Fruit fly (Drosophila melanogaster): Measurements from ENCODE around the gene Pka-R1.

Pka-R1 gene

DNA sequence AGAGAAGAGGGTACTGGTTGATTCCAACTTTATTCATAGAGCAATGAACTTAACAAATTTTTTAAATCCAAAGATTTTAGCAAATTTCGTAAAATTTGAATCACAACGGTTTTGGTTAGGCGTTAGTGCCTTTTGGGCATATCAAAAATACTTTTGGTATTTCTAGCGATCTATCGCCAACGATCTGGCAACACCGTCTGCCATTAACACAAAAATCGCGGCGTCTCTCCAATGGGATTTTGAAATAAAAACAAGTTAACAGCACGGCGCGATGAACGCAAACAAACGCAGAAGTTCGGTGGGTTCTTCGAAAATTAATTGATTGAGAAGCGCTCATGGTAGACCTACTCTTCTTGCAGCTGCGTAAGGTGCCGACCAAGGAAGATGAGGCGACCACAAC is 15.7 kb upstream of the Pka-R1 start, which contains the start of gene Spc105R (continued):
- TF ChIP-seq Sry-δ (GFP tag; optimal IDR thresholded peaks at IDR 0.05) (peak; percentile 62), gt (GFP tag; IDR thresholded peaks at IDR 0.05) (no peak), CG17829 (tag; optimal IDR thresholded peaks at IDR 0.05) (peak; percentile 26), eve (GFP tag; optimal IDR thresholded peaks at IDR 0.05) (no peak), Bteb2 (GFP tag; optimal IDR thresholded peaks at IDR 0.05) (no peak), fu2 (GFP tag; optimal IDR thresholded peaks at IDR 0.05) (no peak), MESR4 (GFP tag; optimal IDR thresholded peaks at IDR 0.05) (peak; percentile 41), Ets97D (GFP tag; optimal IDR thresholded peaks at IDR 0.05) (peak; percentile 86), Myb (GFP tag; optimal IDR thresholded peaks at IDR 0.05) (peak; percentile 99), Bgb (GFP tag; IDR thresholded peaks at IDR 0.05; ENCODE audit: partially characterized antibody) (peak; percentile 23; the same call in 1 of the 2 replicates), Sin3A (optimal IDR thresholded peaks at IDR 0.05) (peak; percentile 47), Scr (GFP tag; IDR thresholded peaks at IDR 0.05; ENCODE audit: partially characterized antibody) (peak; percentile 39), CG7556 (GFP tag; optimal IDR thresholded peaks at IDR 0.05) (no peak), CG10543 (GFP tag; optimal IDR thresholded peaks at IDR 0.05) (no peak), CG17802 (tag; optimal IDR thresholded peaks at IDR 0.05) (no peak), CG8359 (GFP tag; optimal IDR thresholded peaks at IDR 0.05; ENCODE audit: borderline replicate concordance) (peak; percentile 22), luna (GFP tag; optimal IDR thresholded peaks at IDR 0.05) (no peak), C15 (GFP tag; IDR thresholded peaks at IDR 0.05) (no peak), CG11560 (tag; IDR thresholded peaks at IDR 0.05) (no peak), CG6254 (GFP tag; optimal IDR thresholded peaks at IDR 0.05) (no peak), cad (GFP tag; optimal IDR thresholded peaks at IDR 0.05) (no peak), ap (GFP tag; IDR thresholded peaks at IDR 0.05) (no peak), CG1603 (tag; optimal IDR thresholded peaks at IDR 0.05) (peak; percentile 80), p53 (GFP tag; optimal IDR thresholded peaks at IDR 0.05) (no peak), Mes4 (GFP tag; optimal IDR thresholded peaks at IDR 0.05) (no peak), CkIIα-i1 (GFP tag; IDR thresholded peaks at IDR 0.05) (no peak), row (GFP tag; IDR thresholded peaks at IDR 0.05) (no peak; the same call in 2 of the 3 replicates), CG34224 (GFP tag; IDR thresholded peaks at IDR 0.05; ENCODE audit: partially characterized antibody) (0 out of 3 replicates have a peak, but pooled peaks have one; percentile 29)

DNA sequence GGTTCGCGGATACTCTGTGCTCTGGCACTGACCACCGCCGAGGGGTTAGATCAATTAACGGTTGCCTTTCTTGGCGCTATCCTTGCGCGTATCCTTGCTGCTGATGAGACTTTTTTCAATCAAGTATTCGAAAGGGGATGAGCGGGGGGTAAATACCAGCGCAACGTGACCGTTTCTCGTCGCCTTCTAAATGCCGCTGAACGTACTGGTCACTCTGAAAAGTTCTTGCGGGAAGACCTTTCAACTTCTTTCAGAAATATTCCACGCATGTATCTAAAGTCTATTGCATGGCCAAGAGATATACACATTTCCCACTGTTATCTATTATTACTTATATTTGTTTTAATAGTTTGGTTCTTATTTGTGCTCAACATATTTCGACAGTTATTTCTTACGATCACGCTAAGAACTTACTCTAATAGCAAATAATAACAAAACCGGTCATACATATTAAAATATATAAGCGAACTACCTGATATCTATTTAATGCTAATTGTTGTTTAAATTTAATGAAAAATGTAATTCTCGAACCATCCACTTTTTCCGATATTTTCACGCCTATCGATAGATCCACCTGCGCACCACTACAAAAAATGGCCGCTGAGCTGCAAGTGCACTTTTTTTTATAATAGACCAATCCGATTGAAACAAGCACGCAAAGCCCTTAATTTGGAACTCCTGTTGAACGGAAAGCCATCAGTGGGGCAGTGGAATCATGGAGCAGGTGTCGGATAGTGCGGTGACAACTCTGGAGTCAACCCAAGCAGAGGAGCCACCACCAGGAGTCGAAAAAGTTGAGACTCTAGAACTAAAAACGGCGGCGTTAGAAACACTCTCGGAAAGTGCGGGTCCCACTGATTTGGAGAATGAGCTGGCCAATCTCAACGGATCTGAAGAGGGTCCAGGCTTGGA is 6.6 kb upstream of the Pka-R1 start, which contains the start of the genes CG3634 and HIPP1:
TSS of gene CG3634 (minus strand) at position 185 of the 912 bp plus-strand sequence.
TSS of gene HIPP1 (plus strand) at position 582 of the 912 bp plus-strand sequence.
- TF ChIP-seq Jarid2 (GFP tag; optimal IDR thresholded peaks at IDR 0.05), result no peak
- TF ChIP-seq nau (GFP tag; optimal IDR thresholded peaks at IDR 0.05), result no peak
- no peak for TF ChIP-seq fru (optimal IDR thresholded peaks at IDR 0.05)
- TF ChIP-seq sug (tag; optimal IDR thresholded peaks at IDR 0.05), result no peak
- TF ChIP-seq CG32772 (GFP tag; IDR thresholded peaks at IDR 0.05), result peak; percentile 44; the same call in 1 of the 2 replicates
- TF ChIP-seq Trl (optimal IDR thresholded peaks at IDR 0.05), result no peak
- TF ChIP-seq Trl (GFP tag; optimal IDR thresholded peaks at IDR 0.05), result no peak
- no peak for TF ChIP-seq CG42726 (GFP tag; IDR thresholded peaks at IDR 0.05; ENCODE audit: partially characterized antibody)
- TF ChIP-seq CG14860 (GFP tag; IDR thresholded peaks at IDR 0.05; ENCODE audit: partially characterized antibody), result peak; percentile 42; the same call in 2 of the 3 replicates
- no peak for TF ChIP-seq Ravus (GFP tag; IDR thresholded peaks at IDR 0.05)
- no peak for TF ChIP-seq CG32532 (GFP tag; IDR thresholded peaks at IDR 0.05)
- no peak for TF ChIP-seq Blimp-1 (GFP tag; optimal IDR thresholded peaks at IDR 0.05)
- peak; percentile 76 for TF ChIP-seq Nf-YC (tag; optimal IDR thresholded peaks at IDR 0.05)
- TF ChIP-seq Bteb2 (GFP tag; optimal IDR thresholded peaks at IDR 0.05), result no peak
- no peak for TF ChIP-seq CG18476 (GFP tag; optimal IDR thresholded peaks at IDR 0.05)
- no peak for TF ChIP-seq vvl (GFP tag; IDR thresholded peaks at IDR 0.05)
- TF ChIP-seq CG9609 (GFP tag; optimal IDR thresholded peaks at IDR 0.05), result no peak
- no peak for TF ChIP-seq otp (GFP tag; IDR thresholded peaks at IDR 0.05)
- TF ChIP-seq h (optimal IDR thresholded peaks at IDR 0.05), result no peak
- no peak for TF ChIP-seq bcd (GFP tag; optimal IDR thresholded peaks at IDR 0.05)
- TF ChIP-seq CrebB (tag; optimal IDR thresholded peaks at IDR 0.05), result no peak
- TF ChIP-seq sqz (GFP tag; optimal IDR thresholded peaks at IDR 0.05), result no peak
- TF ChIP-seq CG1233 (GFP tag; optimal IDR thresholded peaks at IDR 0.05), result no peak
- no peak for TF ChIP-seq Hmr (GFP tag; optimal IDR thresholded peaks at IDR 0.05)
